Fruit fly (Drosophila melanogaster) whole organism, embryonic: ENCODE data around the gene CG45218.
A peak's percentile ranks its signal among the peaks of the same experiment; 100 is the strongest.

Experiments
- Atf3 ChIP-seq: fragments of 200-800 bp; sonication (Bioruptor generic); optimal IDR thresholded peaks from 3 replicates; lab custom pipeline; 2016; ENCODE audit warnings: missing biosample characterization, missing genetic modification characterization
- CG10321 ChIP-seq: fragments of 200-800 bp; sonication (Bioruptor generic); IDR thresholded peaks from 2 replicates; pipeline ENCODE4 v1.3.6; 2022; ENCODE audit warnings: missing biosample characterization, missing genetic modification characterization
- CG10979 ChIP-seq: fragments of 200-800 bp; sonication (Bioruptor generic); optimal IDR thresholded peaks from 2 replicates; lab custom pipeline; 2018; ENCODE audit warnings: missing biosample characterization, mild to moderate bottlenecking, missing genetic modification characterization, moderate library complexity
- CG12769 ChIP-seq: fragments of 200-800 bp; sonication (Bioruptor generic); optimal IDR thresholded peaks from 2 replicates; lab custom pipeline; 2019; ENCODE audit warnings: missing biosample characterization, mild to moderate bottlenecking, missing genetic modification characterization, moderate library complexity
- CG13424 ChIP-seq: fragments of 200-800 bp; sonication (Bioruptor generic); optimal IDR thresholded peaks from 2 replicates; lab custom pipeline; 2019; ENCODE audit warnings: missing biosample characterization, mild to moderate bottlenecking, missing genetic modification characterization, moderate library complexity
- CG1529 ChIP-seq: fragments of 200-800 bp; sonication (Bioruptor generic); optimal IDR thresholded peaks from 3 replicates; lab custom pipeline; 2018; ENCODE audit warnings: missing biosample characterization, missing genetic modification characterization
- CG17802 ChIP-seq: fragments of 200-800 bp; sonication (Bioruptor generic); optimal IDR thresholded peaks from 2 replicates; lab custom pipeline; 2018; ENCODE audit warnings: missing biosample characterization, mild to moderate bottlenecking, missing genetic modification characterization, moderate library complexity
- CG18011 ChIP-seq: fragments of 200-800 bp; sonication (Bioruptor generic); optimal IDR thresholded peaks from 2 replicates; lab custom pipeline; 2017; ENCODE audit warnings: missing biosample characterization, missing genetic modification characterization, mild to moderate bottlenecking, moderate library complexity, missing genotype
- CG2120 ChIP-seq: fragments of 200-800 bp; sonication (Bioruptor generic); optimal IDR thresholded peaks from 3 replicates; lab custom pipeline; 2016; ENCODE audit warnings: missing biosample characterization, missing genetic modification characterization
- CG31224 ChIP-seq: fragments of 200-800 bp; sonication (Bioruptor generic); IDR thresholded peaks from 2 replicates; pipeline ENCODE4 v1.3.6; 2022; ENCODE audit warnings: missing biosample characterization, missing genetic modification characterization
- CG31441 ChIP-seq: fragments of 200-800 bp; sonication (Bioruptor generic); IDR thresholded peaks from 2 replicates; pipeline ENCODE4 v1.3.6; 2022; ENCODE audit warnings: missing biosample characterization, missing genetic modification characterization
- CG3163 ChIP-seq: fragments of 200-800 bp; sonication (Bioruptor generic); optimal IDR thresholded peaks from 3 replicates; lab custom pipeline; 2016; ENCODE audit warnings: missing biosample characterization, missing genetic modification characterization
- CG42726 ChIP-seq: fragments of 200-800 bp; sonication (Bioruptor generic); IDR thresholded peaks from 2 replicates; pipeline ENCODE4 v1.3.6; 2022; ENCODE audit warnings: missing biosample characterization, missing genetic modification characterization; ENCODE audit not compliant: partially characterized antibody
- CG4328 ChIP-seq: fragments of 200-800 bp; sonication (Bioruptor generic); optimal IDR thresholded peaks from 3 replicates; lab custom pipeline; 2017; ENCODE audit warnings: missing biosample characterization, missing genetic modification reagents, missing genetic modification characterization
- CG6272 ChIP-seq: fragments of 200-800 bp; sonication (Bioruptor generic); IDR thresholded peaks from 2 replicates; pipeline ENCODE4 v1.3.6; 2022; ENCODE audit warnings: missing biosample characterization, missing genetic modification characterization
- CG6654 ChIP-seq: fragments of 200-800 bp; sonication (Bioruptor generic); optimal IDR thresholded peaks from 2 replicates; lab custom pipeline; 2017; ENCODE audit warnings: missing biosample characterization, mild to moderate bottlenecking, missing genetic modification characterization
- CG7271 ChIP-seq: fragments of 200-800 bp; sonication (Bioruptor generic); optimal IDR thresholded peaks from 2 replicates; lab custom pipeline; 2018; ENCODE audit warnings: missing biosample characterization, mild to moderate bottlenecking, missing genetic modification characterization, moderate library complexity
- CG7357 ChIP-seq: fragments of 200-800 bp; sonication (Bioruptor generic); IDR thresholded peaks from 3 replicates; pipeline ENCODE4 v1.3.6; 2022; ENCODE audit warnings: missing biosample characterization, missing genetic modification characterization
- CG7963 ChIP-seq: fragments of 200-800 bp; sonication (Bioruptor generic); IDR thresholded peaks from 3 replicates; pipeline ENCODE4 v1.3.6; 2022; ENCODE audit warnings: missing biosample characterization, missing genetic modification characterization; ENCODE audit not compliant: partially characterized antibody
- CG8281 ChIP-seq: fragments of 200-800 bp; sonication (Bioruptor generic); optimal IDR thresholded peaks from 2 replicates; lab custom pipeline; 2018; ENCODE audit warnings: missing biosample characterization, mild to moderate bottlenecking, missing genetic modification characterization, moderate library complexity
- CrebB ChIP-seq: fragments of 200-800 bp; sonication (Bioruptor generic); optimal IDR thresholded peaks from 3 replicates; lab custom pipeline; 2018; ENCODE audit warnings: missing biosample characterization, mild to moderate bottlenecking, missing genetic modification characterization
- Dfd ChIP-seq, 2 experiments: fragments of >200 bp; optimal IDR thresholded peaks; 2 replicates each; lab custom pipeline; 2017; ENCODE audit warnings: missing biosample characterization in 2 of 2, missing genetic modification characterization in 2 of 2
- Fer2 ChIP-seq: fragments of 200-800 bp; sonication (Bioruptor generic); optimal IDR thresholded peaks from 2 replicates; lab custom pipeline; 2018; ENCODE audit warnings: missing biosample characterization, mild to moderate bottlenecking, missing genetic modification characterization, moderate library complexity
- H2.0 ChIP-seq: fragments of 200-800 bp; sonication (Bioruptor generic); IDR thresholded peaks from 2 replicates; pipeline ENCODE4 v1.3.6; 2022; ENCODE audit warnings: missing biosample characterization, missing genetic modification characterization
- HLH3B ChIP-seq: fragments of 200-800 bp; sonication (Bioruptor generic); IDR thresholded peaks from 2 replicates; pipeline ENCODE4 v1.3.6; 2022; ENCODE audit warnings: missing biosample characterization, missing genetic modification characterization
- HLH4C ChIP-seq: fragments of 200-800 bp; sonication (Bioruptor generic); IDR thresholded peaks from 3 replicates; pipeline ENCODE4 v1.3.6; 2022; ENCODE audit warnings: missing biosample characterization, missing genetic modification characterization; ENCODE audit not compliant: partially characterized antibody
- Hey ChIP-seq: fragments of 200-800 bp; sonication (Bioruptor generic); optimal IDR thresholded peaks from 3 replicates; lab custom pipeline; 2018; ENCODE audit warnings: missing biosample characterization, mild to moderate bottlenecking, missing genetic modification characterization
- Hsf ChIP-seq: fragments of 200-800 bp; sonication (Bioruptor generic); optimal IDR thresholded peaks from 3 replicates; lab custom pipeline; 2016; ENCODE audit warnings: missing biosample characterization, missing genetic modification characterization
- Kr ChIP-seq: fragments of 200-800 bp; sonication (Bioruptor generic); optimal IDR thresholded peaks from 2 replicates; lab custom pipeline; 2017; ENCODE audit warnings: missing biosample characterization, mild to moderate bottlenecking, missing genetic modification characterization
- Lim3 ChIP-seq: fragments of 200-800 bp; sonication (Bioruptor generic); IDR thresholded peaks from 2 replicates; pipeline ENCODE4 v1.3.6; 2022; ENCODE audit warnings: missing biosample characterization, missing genetic modification characterization
- Six4 ChIP-seq: fragments of 200-800 bp; sonication (Bioruptor generic); optimal IDR thresholded peaks from 2 replicates; lab custom pipeline; 2016; ENCODE audit warnings: missing biosample characterization, missing genetic modification characterization
- Ssrp ChIP-seq: fragments of 200-800 bp; sonication (Bioruptor generic); optimal IDR thresholded peaks from 2 replicates; lab custom pipeline; 2018; ENCODE audit warnings: missing biosample characterization, mild to moderate bottlenecking, missing genetic modification characterization, moderate library complexity
- al ChIP-seq: fragments of 200-800 bp; sonication (Bioruptor generic); IDR thresholded peaks from 2 replicates; pipeline ENCODE4 v1.3.6; 2022; ENCODE audit warnings: missing biosample characterization, missing genetic modification characterization
- bowl ChIP-seq: fragments of 200-800 bp; sonication (Bioruptor generic); IDR thresholded peaks from 2 replicates; pipeline ENCODE4 v1.3.6; 2022; ENCODE audit warnings: missing biosample characterization, missing genetic modification characterization
- cas ChIP-seq: fragments of 200-800 bp; sonication (Bioruptor generic); IDR thresholded peaks from 2 replicates; pipeline ENCODE4 v1.3.6; 2022; ENCODE audit warnings: missing biosample characterization, missing genetic modification characterization
- chinmo ChIP-seq: fragments of 200-800 bp; sonication (Bioruptor generic); IDR thresholded peaks from 4 replicates; pipeline ENCODE4 v1.3.6; 2022; ENCODE audit warnings: missing biosample characterization, missing genetic modification characterization; ENCODE audit not compliant: partially characterized antibody
- crp ChIP-seq, 2 experiments: fragments of 200-800 bp; sonication (Bioruptor generic); optimal IDR thresholded peaks; 2 replicates in 1 of 2; 3 replicates in 1 of 2; lab custom pipeline; 2017; ENCODE audit warnings: missing biosample characterization in 2 of 2, missing genetic modification characterization in 2 of 2, mild to moderate bottlenecking in 1 of 2, moderate library complexity in 1 of 2
- dimm ChIP-seq: fragments of 200-800 bp; sonication (Bioruptor generic); IDR thresholded peaks from 2 replicates; pipeline ENCODE4 v1.3.6; 2022; ENCODE audit warnings: missing biosample characterization, missing genetic modification characterization
- disco-r ChIP-seq: fragments of 200-800 bp; sonication (Bioruptor generic); optimal IDR thresholded peaks from 2 replicates; lab custom pipeline; 2016; ENCODE audit warnings: missing biosample characterization, missing genetic modification characterization
- dpn ChIP-seq, 2 experiments: fragments of 200-800 bp; sonication (Bioruptor generic); optimal IDR thresholded peaks; 3 replicates each; lab custom pipeline; 2016; ENCODE audit warnings: missing biosample characterization in 2 of 2, missing genetic modification characterization in 2 of 2
- exex ChIP-seq: fragments of 200-800 bp; sonication (Bioruptor generic); optimal IDR thresholded peaks from 4 replicates; lab custom pipeline; 2018; ENCODE audit warnings: missing biosample characterization, mild to moderate bottlenecking, missing genetic modification characterization, moderate library complexity
- fu2 ChIP-seq: fragments of 200-800 bp; sonication (Bioruptor generic); optimal IDR thresholded peaks from 2 replicates; lab custom pipeline; 2016; ENCODE audit warnings: missing biosample characterization, missing genetic modification characterization
- nerfin-1 ChIP-seq: fragments of 200-800 bp; sonication (Bioruptor generic); optimal IDR thresholded peaks from 3 replicates; lab custom pipeline; 2019; ENCODE audit warnings: missing biosample characterization, mild to moderate bottlenecking, missing genetic modification characterization, moderate library complexity
- nerfin-2 ChIP-seq: fragments of 200-800 bp; sonication (Bioruptor generic); IDR thresholded peaks from 2 replicates; pipeline ENCODE4 v1.3.6; 2022; ENCODE audit warnings: missing biosample characterization, missing genetic modification characterization; ENCODE audit not compliant: partially characterized antibody
- oc ChIP-seq: fragments of 200-800 bp; sonication (Bioruptor generic); optimal IDR thresholded peaks from 2 replicates; lab custom pipeline; 2018; ENCODE audit warnings: missing biosample characterization, mild to moderate bottlenecking, missing genetic modification characterization, moderate library complexity
- ro ChIP-seq: fragments of 200-800 bp; sonication (Bioruptor generic); IDR thresholded peaks from 2 replicates; pipeline ENCODE4 v1.3.6; 2022; ENCODE audit warnings: missing biosample characterization, missing genetic modification characterization
- scrt ChIP-seq: fragments of 200-800 bp; sonication (Bioruptor generic); optimal IDR thresholded peaks from 2 replicates; lab custom pipeline; 2018; ENCODE audit warnings: missing biosample characterization, mild to moderate bottlenecking, missing genetic modification characterization, moderate library complexity
- seq ChIP-seq: fragments of 200-800 bp; sonication (Bioruptor generic); IDR thresholded peaks from 2 replicates; pipeline ENCODE4 v1.3.6; 2022; ENCODE audit warnings: missing biosample characterization, missing genetic modification characterization
- sisA ChIP-seq: fragments of 200-800 bp; sonication (Bioruptor generic); IDR thresholded peaks from 2 replicates; pipeline ENCODE4 v1.3.6; 2022; ENCODE audit warnings: missing biosample characterization, missing genetic modification characterization
- toy ChIP-seq: fragments of 200-800 bp; sonication (Bioruptor generic); IDR thresholded peaks from 2 replicates; pipeline ENCODE4 v1.3.6; 2022; ENCODE audit warnings: missing biosample characterization, missing genetic modification characterization

CG45218 gene

DNA sequence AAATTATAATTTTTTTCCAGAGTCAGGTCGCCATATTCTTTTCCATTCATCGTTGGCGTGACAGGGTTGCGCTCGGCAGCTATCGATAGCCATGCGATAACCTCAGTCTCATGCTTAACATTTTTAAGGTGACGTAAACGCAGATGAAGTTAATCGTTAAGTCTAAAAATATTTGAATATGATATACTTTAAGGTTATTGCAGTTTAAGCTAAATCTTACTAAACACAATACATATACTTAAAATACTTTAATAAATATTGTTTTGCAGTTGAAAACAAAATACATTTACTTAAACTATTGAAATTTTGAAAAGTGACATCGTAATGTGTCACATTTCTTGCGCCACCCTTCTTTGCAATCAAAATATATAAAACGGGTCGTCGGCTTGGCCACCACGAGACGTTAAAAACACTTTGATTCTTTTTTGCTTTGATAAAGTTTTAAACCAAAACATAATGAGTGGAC, 15.4 kb downstream of the CG45218 start, which contains the start of the genes Cp190 and CG4338 (continued):
- TF ChIP-seq CG7357 (GFP tag; lab: Robert Waterston, UW) = peak; percentile 91
- TF ChIP-seq CG42726 = peak; percentile 76
- TF ChIP-seq CG31224 = peak; percentile 94
- peak; percentile 99 for TF ChIP-seq CG31441 (GFP tag; lab: Robert Waterston, UW)
- peak; percentile 93 for TF ChIP-seq CG8281
- TF ChIP-seq Six4 (GFP tag; lab: Kevin White, UChicago) = peak; percentile 98
- peak; percentile 94 to 98 for TF ChIP-seq dpn (GFP tag; optimal IDR thresholded peaks at IDR 0.05; lab: Kevin White, UChicago)
- TF ChIP-seq CG2120 (GFP tag; lab: Kevin White, UChicago) = peak; percentile 97
- TF ChIP-seq Fer2 (tag; lab: Kevin White, UChicago) = peak; percentile 99
- no peak for TF ChIP-seq Dfd (GFP tag; optimal IDR thresholded peaks at IDR 0.05; lab: Kevin White, UChicago)
- TF ChIP-seq CG18011 (GFP tag; lab: Kevin White, UChicago) = peak; percentile 88
- TF ChIP-seq CG7271 (tag; lab: Kevin White, UChicago) = peak; percentile 96
- TF ChIP-seq HLH3B (GFP tag; lab: Robert Waterston, UW) = peak; percentile 96
- TF ChIP-seq seq = peak; percentile 96
- peak; percentile 96 for TF ChIP-seq sisA (GFP tag; lab: Robert Waterston, UW)
- TF ChIP-seq exex = peak; percentile 92
- peak; percentile 88 for TF ChIP-seq dimm
- peak; percentile 98 for TF ChIP-seq CG4328 (GFP tag; lab: Kevin White, UChicago)
- peak; percentile 6 to 70 for TF ChIP-seq crp (GFP tag; optimal IDR thresholded peaks at IDR 0.05; lab: Kevin White, UChicago)
- TF ChIP-seq bowl = peak; percentile 84
- TF ChIP-seq disco-r (GFP tag; lab: Kevin White, UChicago) = peak; percentile 88
- TF ChIP-seq H2.0 (GFP tag; lab: Robert Waterston, UW) = peak; percentile 95
- TF ChIP-seq Atf3 (GFP tag; lab: Kevin White, UChicago) = peak; percentile 84
- TF ChIP-seq oc = peak; percentile 98
- TF ChIP-seq CG6272 (GFP tag; lab: Robert Waterston, UW) = peak; percentile 94
- TF ChIP-seq CG3163 (GFP tag; lab: Kevin White, UChicago) = peak; percentile 63
- TF ChIP-seq cas = peak; percentile 88
- peak; percentile 90 for TF ChIP-seq Hey (tag; lab: Kevin White, UChicago)
- peak; percentile 80 for TF ChIP-seq CG10321 (GFP tag; lab: Robert Waterston, UW)
- TF ChIP-seq HLH4C = peak; percentile 74
- TF ChIP-seq chinmo (GFP tag; lab: Robert Waterston, UW) = 0 out of 4 replicates have a peak, but pooled peaks have one; percentile 68
- peak; percentile 88 for TF ChIP-seq CG6654 (GFP tag; lab: Kevin White, UChicago)
- TF ChIP-seq al (GFP tag; lab: Robert Waterston, UW) = peak; percentile 96
- TF ChIP-seq ro (GFP tag; lab: Robert Waterston, UW) = peak; percentile 91
- peak; percentile 85 for TF ChIP-seq Lim3
- peak; percentile 98 for TF ChIP-seq CG10979 (tag; lab: Kevin White, UChicago)
- TF ChIP-seq nerfin-2 (GFP tag; lab: Robert Waterston, UW) = peak; percentile 53; the same call in 1 of the 2 replicates
- peak; percentile 93 for TF ChIP-seq scrt (GFP tag; lab: Kevin White, UChicago)
- peak; percentile 99 for TF ChIP-seq Ssrp (tag; lab: Kevin White, UChicago)
- TF ChIP-seq CrebB = peak; percentile 98
- TF ChIP-seq Kr (GFP tag; lab: Kevin White, UChicago) = peak; percentile 19
- TF ChIP-seq fu2 (GFP tag; lab: Kevin White, UChicago) = peak; percentile 85
- peak; percentile 99 for TF ChIP-seq CG13424 (tag; lab: Kevin White, UChicago)
- TF ChIP-seq CG7963 (GFP tag; lab: Robert Waterston, UW) = peak; percentile 68; the same call in 2 of the 3 replicates
- peak; percentile 96 for TF ChIP-seq Hsf (GFP tag; lab: Kevin White, UChicago)
- TF ChIP-seq CG1529 (GFP tag; lab: Kevin White, UChicago) = peak; percentile 96
- TF ChIP-seq toy (GFP tag; lab: Robert Waterston, UW) = peak; percentile 89
- peak; percentile 98 for TF ChIP-seq nerfin-1 (tag; lab: Kevin White, UChicago)
- TF ChIP-seq CG17802 (tag; lab: Kevin White, UChicago) = peak; percentile 86
- TF ChIP-seq CG12769 = peak; percentile 97
